Fruit fly (Drosophila melanogaster): ENCODE measurements around the gene CASK.
A peak's percentile ranks its signal among the peaks of the same experiment; 100 is the strongest.

The CASK gene

DNA sequence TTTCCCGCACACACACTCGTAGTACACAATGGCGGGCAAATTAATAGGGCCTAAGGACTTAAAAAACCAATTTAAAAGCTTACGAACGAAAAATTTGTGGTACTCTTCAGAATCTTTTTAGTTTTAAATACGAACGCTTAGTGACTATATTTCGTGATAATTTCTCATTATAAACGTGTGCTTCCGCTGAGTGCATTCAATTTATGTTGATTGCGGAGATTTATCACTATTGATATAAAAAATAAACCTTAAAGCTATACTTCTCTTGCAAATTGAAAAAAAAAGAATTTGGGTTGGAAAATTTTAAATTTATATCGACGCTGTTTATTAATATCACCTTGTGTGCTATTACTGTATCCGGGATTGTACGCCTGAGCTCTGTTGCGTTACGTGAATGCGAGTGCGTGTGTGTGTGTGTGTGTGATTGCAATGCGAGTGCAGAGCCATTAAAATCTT is 26.5 kb upstream of the CASK start:
- peak; percentile 69 for TF ChIP-seq CG12659 (GFP tag; optimal IDR thresholded peaks at IDR 0.05)
- peak; percentile 58 for TF ChIP-seq MTF-1 (GFP tag; optimal IDR thresholded peaks at IDR 0.05; ENCODE audit: borderline replicate concordance)
- TF ChIP-seq ftz-f1 (GFP tag; optimal IDR thresholded peaks at IDR 0.05): no peak
- peak; percentile 33 for TF ChIP-seq Sry-δ (GFP tag; optimal IDR thresholded peaks at IDR 0.05)
- no peak for TF ChIP-seq YL-1 (GFP tag; optimal IDR thresholded peaks at IDR 0.05)
- peak; percentile 49 for TF ChIP-seq slp2 (GFP tag; optimal IDR thresholded peaks at IDR 0.05)
- peak; percentile 78 for TF ChIP-seq CG15696 (tag; optimal IDR thresholded peaks at IDR 0.05)
- TF ChIP-seq hkb (optimal IDR thresholded peaks at IDR 0.05): no peak
- TF ChIP-seq hkb (GFP tag; IDR thresholded peaks at IDR 0.05): no peak
- peak; percentile 73 for TF ChIP-seq CG12391 (tag; optimal IDR thresholded peaks at IDR 0.05)
- no peak for TF ChIP-seq CG1832 (GFP tag; optimal IDR thresholded peaks at IDR 0.05)
- TF ChIP-seq CG15011 (GFP tag; optimal IDR thresholded peaks at IDR 0.05): peak; percentile 63
- no peak for TF ChIP-seq D (optimal IDR thresholded peaks at IDR 0.05)
- TF ChIP-seq D (GFP tag; optimal IDR thresholded peaks at IDR 0.05): peak; percentile 77
- peak; percentile 28 for TF ChIP-seq her (GFP tag; optimal IDR thresholded peaks at IDR 0.05)
- TF ChIP-seq wdn (GFP tag; IDR thresholded peaks at IDR 0.05): no peak
- TF ChIP-seq Doc3 (GFP tag; IDR thresholded peaks at IDR 0.05; ENCODE audit: partially characterized antibody): no peak
- peak; percentile 47 for TF ChIP-seq CG12942 (GFP tag; optimal IDR thresholded peaks at IDR 0.05)
- TF ChIP-seq NC2β (GFP tag; optimal IDR thresholded peaks at IDR 0.05): peak; percentile 66
- peak; percentile 43; the same call in 1 of the 2 replicates for TF ChIP-seq CG32532 (GFP tag; IDR thresholded peaks at IDR 0.05)
- no peak for TF ChIP-seq Scr (GFP tag; IDR thresholded peaks at IDR 0.05; ENCODE audit: partially characterized antibody)
- TF ChIP-seq ap (GFP tag; IDR thresholded peaks at IDR 0.05): no peak
- TF ChIP-seq dmrt11E (tag; optimal IDR thresholded peaks at IDR 0.05): peak; percentile 82
- TF ChIP-seq CG6813 (GFP tag; optimal IDR thresholded peaks at IDR 0.05): peak; percentile 66
- peak; percentile 29 for TF ChIP-seq NK7.1 (GFP tag; optimal IDR thresholded peaks at IDR 0.05)
- TF ChIP-seq onecut (GFP tag; IDR thresholded peaks at IDR 0.05): 0 out of 2 replicates have a peak, but pooled peaks have one; percentile 33
- peak; percentile 71 for TF ChIP-seq CG1602 (GFP tag; optimal IDR thresholded peaks at IDR 0.05)
- TF ChIP-seq nom (GFP tag; optimal IDR thresholded peaks at IDR 0.05): peak; percentile 90
- TF ChIP-seq CG9727 (GFP tag; optimal IDR thresholded peaks at IDR 0.05): peak; percentile 92
- peak; percentile 71 for TF ChIP-seq Xrp1 (GFP tag; IDR thresholded peaks at IDR 0.05)
- TF ChIP-seq CG18011 (GFP tag; optimal IDR thresholded peaks at IDR 0.05): peak; percentile 11
- peak; percentile 27 for TF ChIP-seq eyg (GFP tag; optimal IDR thresholded peaks at IDR 0.05)
- TF ChIP-seq jing (GFP tag; optimal IDR thresholded peaks at IDR 0.05): peak; percentile 1
- no peak for TF ChIP-seq tup (GFP tag; optimal IDR thresholded peaks at IDR 0.05)
- no peak for TF ChIP-seq CG11456 (GFP tag; IDR thresholded peaks at IDR 0.05)
- peak; percentile 10 for TF ChIP-seq sug (tag; optimal IDR thresholded peaks at IDR 0.05)
- peak; percentile 15 for TF ChIP-seq Dek (tag; optimal IDR thresholded peaks at IDR 0.05)
- TF ChIP-seq Lhr (GFP tag; optimal IDR thresholded peaks at IDR 0.05): peak; percentile 35
- TF ChIP-seq Pdp1 (GFP tag; optimal IDR thresholded peaks at IDR 0.05): peak; percentile 76 to 78
- no peak for TF ChIP-seq lov (optimal IDR thresholded peaks at IDR 0.05)
- TF ChIP-seq lov (GFP tag; IDR thresholded peaks at IDR 0.05): no peak
- TF ChIP-seq CG15514 (GFP tag; optimal IDR thresholded peaks at IDR 0.05): peak; percentile 13
- TF ChIP-seq CG4360 (GFP tag; IDR thresholded peaks at IDR 0.05): 0 out of 2 replicates have a peak, but pooled peaks have one; percentile 19
- TF ChIP-seq CG14050 (GFP tag; IDR thresholded peaks at IDR 0.05): peak; percentile 21; the same call in 2 of the 3 replicates
- TF ChIP-seq sob (GFP tag; IDR thresholded peaks at IDR 0.05): peak; percentile 37; the same call in 1 of the 2 replicates
- TF ChIP-seq Ssrp (tag; optimal IDR thresholded peaks at IDR 0.05): peak; percentile 73
- TF ChIP-seq CG7271 (tag; optimal IDR thresholded peaks at IDR 0.05): peak; percentile 51
- peak in 1 of 3 experiments; percentile 69 for TF ChIP-seq Stat92E (GFP tag; optimal IDR thresholded peaks at IDR 0.05)
- TF ChIP-seq CG13287 (GFP tag; IDR thresholded peaks at IDR 0.05; ENCODE audit: partially characterized antibody): no peak
- TF ChIP-seq al (GFP tag; IDR thresholded peaks at IDR 0.05): no peak
